Worm (Caenorhabditis elegans): ENCODE data around the gene efr-3.

efr-3 gene

DNA sequence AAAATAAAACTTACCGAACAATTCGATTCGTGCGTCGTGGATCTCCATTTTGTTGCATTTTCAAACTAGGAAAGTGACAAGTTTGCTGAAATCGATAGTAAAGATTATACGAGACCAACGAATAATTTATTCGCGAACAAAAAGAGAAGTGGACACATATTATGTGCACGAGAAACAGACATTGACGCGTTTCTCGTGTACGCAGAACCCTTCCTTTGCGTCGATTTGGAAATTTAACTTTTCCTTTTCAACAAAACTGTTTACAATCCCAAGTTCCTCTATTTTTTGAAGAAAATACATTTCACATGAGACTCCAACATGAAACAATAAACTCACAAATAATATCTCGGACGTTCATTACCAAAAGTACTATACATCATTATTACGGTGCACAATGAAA lies 39.9 kb upstream of the efr-3 start, which contains the start of gene K10B2.4 (continued):
- TF ChIP-seq cebp-1 (GFP tag; IDR thresholded peaks at IDR 0.05), result no peak
- TF ChIP-seq cebp-1 (tag; optimal IDR thresholded peaks at IDR 0.05), result peak; percentile 47
- no peak for TF ChIP-seq ama-1 (optimal IDR thresholded peaks at IDR 0.05)
- peak in 1 of 2 experiments; percentile 38 for TF ChIP-seq ama-1 (GFP tag; optimal IDR thresholded peaks at IDR 0.05)
- TF ChIP-seq hsf-1 (GFP tag; IDR thresholded peaks at IDR 0.05), result 0 out of 2 replicates have a peak, but pooled peaks have one; percentile 35
- TF ChIP-seq T07F8.4 (tag; optimal IDR thresholded peaks at IDR 0.05), result no peak
- TF ChIP-seq hrde-1 (tag; optimal IDR thresholded peaks at IDR 0.05; ENCODE audit: borderline replicate concordance), result peak; percentile 53
- peak; percentile 58 for TF ChIP-seq ZK185.1 (tag; optimal IDR thresholded peaks at IDR 0.05; ENCODE audit: poor library complexity, severe bottlenecking)
- TF ChIP-seq rcor-1 (GFP tag; IDR thresholded peaks at IDR 0.05), result peak; percentile 43; the same call in 1 of the 2 replicates
- TF ChIP-seq cebp-2 (GFP tag; IDR thresholded peaks at IDR 0.05), result no peak
- 0 out of 2 replicates have a peak, but pooled peaks have one; percentile 27 for TF ChIP-seq hmg-1.2 (GFP tag; IDR thresholded peaks at IDR 0.05)
- peak; percentile 72 for TF ChIP-seq attf-5 (GFP tag; optimal IDR thresholded peaks at IDR 0.05)
- peak; percentile 36; the same call in 1 of the 2 replicates for TF ChIP-seq B0336.3 (GFP tag; IDR thresholded peaks at IDR 0.05)
- TF ChIP-seq F49E8.2 (tag; optimal IDR thresholded peaks at IDR 0.05; ENCODE audit: insufficient read depth), result peak; percentile 43
- peak in 1 of 3 experiments; percentile 47 for TF ChIP-seq lin-35 (GFP tag; optimal IDR thresholded peaks at IDR 0.05)
- peak; percentile 80 for TF ChIP-seq F23B12.7 (tag; optimal IDR thresholded peaks at IDR 0.05; ENCODE audit: insufficient read depth)

DNA sequence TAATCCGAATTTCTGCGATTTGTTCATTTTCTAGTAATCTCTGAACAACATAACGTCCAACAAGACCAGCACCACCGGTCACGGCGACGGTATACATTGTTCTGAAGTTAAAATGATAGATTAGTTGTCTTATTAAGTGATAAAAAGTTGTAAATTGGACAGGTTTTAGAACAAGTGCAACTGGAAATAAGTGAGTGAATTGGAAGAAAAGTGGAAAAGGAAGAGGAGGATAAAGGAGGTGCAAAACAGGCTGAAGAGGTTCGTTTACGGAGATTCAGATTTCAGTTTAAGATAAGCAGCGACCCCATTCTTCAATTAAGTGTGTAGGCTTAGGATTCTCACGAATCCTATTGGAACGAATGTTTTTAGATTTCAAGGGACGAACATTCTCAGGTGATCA lies 37.9 kb upstream of the efr-3 start, which contains the start of gene C32D5.12:
TSS of gene C32D5.12 (minus strand) at position 101 of the 400 bp plus-strand sequence.
- TF ChIP-seq xnd-1 (tag; optimal IDR thresholded peaks at IDR 0.05) (no peak), hlh-26 (GFP tag; conservative IDR thresholded peaks at IDR 0.05) (no peak), snpc-1.1 (tag; optimal IDR thresholded peaks at IDR 0.05; ENCODE audit: insufficient read depth) (no peak), nfya-1 (tag; optimal IDR thresholded peaks at IDR 0.05; ENCODE audit: borderline replicate concordance, insufficient read depth) (no peak), lsl-1 (GFP tag; optimal IDR thresholded peaks at IDR 0.05) (no peak), K11D2.4 (GFP tag; IDR thresholded peaks at IDR 0.05) (no peak)

DNA sequence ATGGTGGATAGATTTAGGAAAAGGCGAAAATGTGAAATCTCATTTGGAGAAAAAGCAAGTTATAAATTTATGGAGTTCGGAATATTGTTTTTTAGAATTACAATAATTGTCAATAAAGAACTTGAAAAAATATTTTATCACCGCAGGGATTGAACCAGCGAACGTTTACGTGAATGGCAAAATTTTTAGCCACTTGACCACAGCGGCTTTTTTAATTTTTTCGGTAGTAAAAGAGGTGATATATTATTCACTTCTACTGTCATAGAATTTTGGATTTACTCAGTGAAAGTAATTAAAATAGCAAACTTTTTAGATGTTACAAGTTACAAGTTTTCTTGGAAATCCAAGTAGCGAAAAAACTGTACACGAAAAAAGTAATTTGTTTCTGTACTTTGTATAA lies 37.3 kb upstream of the efr-3 start:
- TF ChIP-seq egl-18 (GFP tag; IDR thresholded peaks at IDR 0.05) (no peak), lir-1 (GFP tag; conservative IDR thresholded peaks at IDR 0.05) (no peak), unc-62 (GFP tag; optimal IDR thresholded peaks at IDR 0.05) (no peak), Y56A3A.18 (GFP tag; IDR thresholded peaks at IDR 0.05) (no peak), pha-4 (tag; optimal IDR thresholded peaks at IDR 0.05) (no peak), aptf-2 (GFP tag; conservative IDR thresholded peaks at IDR 0.05) (no peak), hrde-1 (tag; optimal IDR thresholded peaks at IDR 0.05; ENCODE audit: borderline replicate concordance) (no peak), mxl-1 (tag; optimal IDR thresholded peaks at IDR 0.05) (no peak), madf-10 (tag; optimal IDR thresholded peaks at IDR 0.05) (no peak), B0035.1 (tag; optimal IDR thresholded peaks at IDR 0.05) (no peak), ztf-25 (GFP tag; IDR thresholded peaks at IDR 0.05) (no peak), hlh-12 (tag; optimal IDR thresholded peaks at IDR 0.05) (no peak), B0261.1 (tag; optimal IDR thresholded peaks at IDR 0.05) (peak; percentile 52), egrh-3 (GFP tag; IDR thresholded peaks at IDR 0.05) (no peak), hsf-1 (GFP tag; IDR thresholded peaks at IDR 0.05) (0 out of 2 replicates have a peak, but pooled peaks have one; percentile 30), C17E4.6 (GFP tag; IDR thresholded peaks at IDR 0.05) (no peak), snpc-1.3 (tag; optimal IDR thresholded peaks at IDR 0.05; ENCODE audit: insufficient read depth) (peak; percentile 28), egl-44 (GFP tag; IDR thresholded peaks at IDR 0.05) (no peak), hmg-1.2 (GFP tag; IDR thresholded peaks at IDR 0.05) (no peak), athp-1 (tag; optimal IDR thresholded peaks at IDR 0.05) (peak; percentile 50), unc-130 (GFP tag; optimal IDR thresholded peaks at IDR 0.05) (no peak), F57A8.1 (GFP tag; optimal IDR thresholded peaks at IDR 0.05) (no peak), mcd-1 (GFP tag; IDR thresholded peaks at IDR 0.05) (no peak), lag-1 (GFP tag; IDR thresholded peaks at IDR 0.05) (no peak), akir-1 (GFP tag; optimal IDR thresholded peaks at IDR 0.05) (no peak), tbp1 (GFP tag; optimal IDR thresholded peaks at IDR 0.05) (peak; percentile 83)
